Worm (Caenorhabditis elegans) whole organism, midembryonic: ENCODE results near the gene C46F2.1.

Source experiments
- T22C8.4 ChIP-seq: fragments of 200-800 bp; sonication (Bioruptor generic); IDR thresholded peaks from 2 replicates; pipeline ENCODE4 v1.3.6; 2022; ENCODE audit warnings: missing genetic modification characterization, missing compliant biosample characterization
- cog-1 ChIP-seq: sonication (generic microtip); optimal IDR thresholded peaks from 2 replicates; lab custom pipeline; 2016; ENCODE audit warnings: missing genetic modification characterization, missing compliant biosample characterization
- flt-1 ChIP-seq: fragments of 200-800 bp; sonication (Bioruptor generic); IDR thresholded peaks from 2 replicates; pipeline ENCODE4 v1.3.6; 2022; ENCODE audit warnings: missing genetic modification characterization, missing compliant biosample characterization
- klf-2 ChIP-seq: fragments of 200-800 bp; sonication (Bioruptor generic); conservative IDR thresholded peaks from 2 replicates; pipeline ENCODE4 v1.3.6; 2022; ENCODE audit warnings: missing genetic modification reagents, missing genetic modification characterization, missing compliant biosample characterization
- med-1 ChIP-seq: sonication (generic microtip); optimal IDR thresholded peaks from 2 replicates; lab custom pipeline; 2017; ENCODE audit warnings: missing genetic modification characterization, mild to moderate bottlenecking, missing compliant biosample characterization, antibody characterized with exemption, missing genetic modification reagents; ENCODE audit not compliant: insufficient read depth
- ref-1 ChIP-seq: fragments of 200-800 bp; sonication (Bioruptor generic); conservative IDR thresholded peaks from 2 replicates; pipeline ENCODE4 v1.3.6; 2022; ENCODE audit warnings: missing genetic modification reagents, missing genetic modification characterization, missing compliant biosample characterization
- tab-1 ChIP-seq: fragments of 200-800 bp; sonication (Bioruptor generic); IDR thresholded peaks from 2 replicates; pipeline ENCODE4 v1.3.6; 2022; ENCODE audit warnings: missing genetic modification characterization, missing compliant biosample characterization
- ztf-23 ChIP-seq: fragments of 200-800 bp; sonication (Bioruptor generic); IDR thresholded peaks from 2 replicates; pipeline ENCODE4 v1.3.6; 2022; ENCODE audit warnings: missing genetic modification reagents, missing genetic modification characterization, missing compliant biosample characterization
- ztf-29 ChIP-seq: fragments of 200-800 bp; sonication (Bioruptor generic); IDR thresholded peaks from 2 replicates; pipeline ENCODE4 v1.3.6; 2022; ENCODE audit warnings: missing genetic modification reagents, missing genetic modification characterization, missing compliant biosample characterization

Gene C46F2.1

DNA sequence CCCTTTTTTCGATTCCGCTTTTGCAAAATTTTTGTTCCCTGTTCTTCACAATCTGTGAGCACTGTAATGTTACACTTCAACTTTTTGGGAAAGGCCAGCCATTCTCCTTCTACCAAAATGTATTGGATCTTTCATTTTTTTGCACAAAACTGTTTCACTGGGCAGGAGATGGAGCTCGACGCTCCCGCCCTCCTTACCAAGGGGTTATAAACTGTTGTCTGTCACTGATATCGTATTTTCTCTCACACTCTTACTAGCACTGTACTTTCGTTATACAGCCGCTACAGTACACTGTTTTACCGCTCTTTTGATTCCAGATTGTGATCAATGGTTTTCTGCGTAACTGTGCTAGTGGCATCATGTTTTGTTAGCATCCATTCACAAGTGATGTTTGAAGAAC, at the start of gene C46F2.1:
TSS of gene C46F2.1 (plus strand) at position 301 of the 400 bp plus-strand sequence.
- TF ChIP-seq ztf-29 (GFP tag; lab: Robert Waterston, UW) (no peak), klf-2 (GFP tag; lab: Robert Waterston, UW) (no peak)

DNA sequence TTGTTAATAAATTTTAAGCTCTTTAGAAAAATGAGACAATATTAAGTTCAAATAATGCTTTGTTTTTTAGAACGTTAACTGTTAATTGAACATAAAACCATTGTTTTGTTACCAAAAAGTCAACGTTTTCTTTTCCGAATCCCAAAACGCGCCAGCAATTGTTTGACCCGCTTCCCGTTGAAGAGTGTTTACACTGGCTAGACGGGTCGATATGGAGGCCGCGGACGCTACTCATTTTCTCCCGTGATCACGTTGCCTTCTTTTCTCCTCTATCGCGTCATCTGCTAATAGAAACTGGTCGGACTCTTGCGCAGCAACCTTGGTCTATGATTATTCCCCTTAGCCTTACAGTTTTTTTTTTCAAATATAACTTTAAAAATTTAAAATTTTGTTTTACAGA, 48.8 kb upstream of the C46F2.1 start, which contains the start of gene C34D10.1:
TSS of gene C34D10.1 (plus strand) at position 400 of the 400 bp plus-strand sequence.
- no peak for TF ChIP-seq med-1 (GFP tag; lab: Kevin White, UChicago)
- 0 out of 2 replicates have a peak, but pooled peaks have one; percentile 38 for TF ChIP-seq T22C8.4 (GFP tag; lab: Robert Waterston, UW)
- TF ChIP-seq cog-1, result peak; percentile 22
- no peak for TF ChIP-seq tab-1
- TF ChIP-seq flt-1 (GFP tag; lab: Robert Waterston, UW), result 0 out of 2 replicates have a peak, but pooled peaks have one; percentile 63

DNA sequence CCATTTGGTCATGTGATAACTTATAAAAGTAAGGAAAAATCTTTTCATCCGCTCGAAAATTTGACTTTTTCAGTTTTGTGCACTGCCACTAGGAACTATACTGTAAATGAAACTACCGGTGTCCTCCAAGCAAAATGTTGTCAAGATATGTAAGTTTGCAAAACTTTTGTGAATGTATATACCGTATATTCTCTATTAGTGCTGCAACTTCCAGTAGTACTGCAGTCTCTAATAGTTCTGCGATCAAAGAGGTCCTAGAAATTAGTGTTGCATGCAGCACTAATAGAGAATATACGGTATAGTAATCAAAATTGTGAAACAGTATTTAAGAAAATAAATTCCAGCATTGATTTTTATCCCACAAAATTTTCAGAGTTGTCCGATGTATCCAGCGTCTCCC, 47.8 kb upstream of the C46F2.1 start:
- TF ChIP-seq T22C8.4 (GFP tag; lab: Robert Waterston, UW), result no peak

DNA sequence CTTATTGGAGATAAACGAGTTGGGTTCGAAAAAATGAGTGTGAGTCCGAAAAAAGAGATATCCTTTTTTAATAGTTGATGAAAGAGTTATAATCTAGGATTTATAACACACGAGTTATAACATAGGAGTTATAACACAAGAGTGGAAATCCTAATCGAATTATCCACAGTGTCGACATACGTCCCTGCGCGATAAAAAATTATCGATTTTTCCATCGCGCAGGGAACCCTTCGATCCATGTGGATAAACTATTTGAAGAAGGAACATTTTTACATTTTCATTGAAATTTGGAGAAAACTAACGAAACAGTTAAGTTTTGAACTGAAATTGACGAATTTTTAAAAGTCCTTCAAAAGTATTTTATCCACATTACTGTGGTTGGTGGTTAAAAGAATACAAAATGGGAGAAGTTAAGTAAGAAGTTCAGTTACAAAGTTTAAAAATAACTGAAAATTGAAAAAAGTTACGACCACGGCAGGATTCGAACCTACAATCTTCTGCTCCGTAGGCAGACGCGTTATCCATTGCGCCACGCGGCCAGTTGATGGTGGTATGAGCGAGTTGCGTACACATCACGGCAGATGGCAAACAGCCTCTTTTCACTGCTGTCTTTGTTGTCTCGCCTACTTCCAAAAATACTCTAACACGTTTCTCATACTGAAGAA, 41.5 kb upstream of the C46F2.1 start:
- TF ChIP-seq ref-1 (GFP tag; lab: Robert Waterston, UW) (0 out of 2 replicates have a peak, but pooled peaks have one; percentile 26), klf-2 (GFP tag; lab: Robert Waterston, UW) (no peak), ztf-29 (GFP tag; lab: Robert Waterston, UW) (no peak), ztf-23 (peak; percentile 75), tab-1 (peak; percentile 69), med-1 (GFP tag; lab: Kevin White, UChicago) (no peak), T22C8.4 (GFP tag; lab: Robert Waterston, UW) (peak; percentile 100), flt-1 (GFP tag; lab: Robert Waterston, UW) (peak; percentile 80), cog-1 (peak; percentile 97)

DNA sequence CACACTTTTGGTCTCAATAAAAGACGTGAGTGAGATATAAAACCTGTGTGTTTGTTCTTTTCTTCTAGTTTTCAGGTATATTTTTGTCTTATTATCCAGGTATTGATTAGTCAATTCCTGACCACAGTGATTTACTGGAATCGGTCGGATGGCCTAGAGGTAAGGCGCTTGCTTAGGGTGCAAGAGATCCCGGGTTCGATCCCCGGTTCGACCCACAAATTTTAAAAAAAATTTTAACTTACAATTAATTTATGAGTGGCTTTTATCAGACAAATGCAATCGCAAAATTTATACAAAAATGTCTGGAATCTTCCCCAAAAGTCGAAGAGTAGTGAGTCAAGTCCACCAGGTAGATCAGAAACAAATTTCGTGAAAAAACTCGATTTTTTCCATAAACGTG, 40.5 kb upstream of the C46F2.1 start:
- TF ChIP-seq tab-1, result no peak
- TF ChIP-seq med-1 (GFP tag; lab: Kevin White, UChicago), result no peak
- no peak for TF ChIP-seq flt-1 (GFP tag; lab: Robert Waterston, UW)
- TF ChIP-seq T22C8.4 (GFP tag; lab: Robert Waterston, UW), result no peak
- no peak for TF ChIP-seq ztf-29 (GFP tag; lab: Robert Waterston, UW)
- TF ChIP-seq klf-2 (GFP tag; lab: Robert Waterston, UW), result no peak
- no peak for TF ChIP-seq ztf-23
- TF ChIP-seq cog-1, result no peak
- TF ChIP-seq ref-1 (GFP tag; lab: Robert Waterston, UW), result no peak

DNA sequence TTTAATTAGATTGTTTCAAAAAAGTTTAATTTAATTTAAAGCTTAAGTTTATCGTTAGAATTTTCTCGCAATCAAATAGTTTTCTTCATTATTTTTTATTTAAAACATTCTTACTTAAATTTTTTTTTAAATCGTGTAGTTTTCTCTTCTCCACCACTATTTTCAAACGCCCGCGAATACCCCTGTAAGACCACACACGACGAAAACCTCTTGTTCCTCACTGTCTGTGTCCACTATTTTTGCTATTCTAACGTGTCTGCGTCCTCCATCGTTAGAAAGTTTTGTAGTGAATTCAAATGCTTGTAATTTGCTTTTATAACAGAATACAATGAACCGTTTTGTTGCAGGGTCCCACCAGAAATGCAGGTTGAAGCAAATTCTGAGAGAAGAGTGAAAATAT, 36.9 kb upstream of the C46F2.1 start, which contains the start of gene xol-1:
TSS of gene xol-1 (plus strand) at position 347 of the 400 bp plus-strand sequence.
- TF ChIP-seq ztf-23, result no peak
- no peak for TF ChIP-seq flt-1 (GFP tag; lab: Robert Waterston, UW)
- no peak for TF ChIP-seq tab-1
- TF ChIP-seq ref-1 (GFP tag; lab: Robert Waterston, UW), result no peak
- no peak for TF ChIP-seq T22C8.4 (GFP tag; lab: Robert Waterston, UW)
- TF ChIP-seq cog-1, result no peak
- TF ChIP-seq med-1 (GFP tag; lab: Kevin White, UChicago), result no peak
- TF ChIP-seq ztf-29 (GFP tag; lab: Robert Waterston, UW), result no peak
- no peak for TF ChIP-seq klf-2 (GFP tag; lab: Robert Waterston, UW)

DNA sequence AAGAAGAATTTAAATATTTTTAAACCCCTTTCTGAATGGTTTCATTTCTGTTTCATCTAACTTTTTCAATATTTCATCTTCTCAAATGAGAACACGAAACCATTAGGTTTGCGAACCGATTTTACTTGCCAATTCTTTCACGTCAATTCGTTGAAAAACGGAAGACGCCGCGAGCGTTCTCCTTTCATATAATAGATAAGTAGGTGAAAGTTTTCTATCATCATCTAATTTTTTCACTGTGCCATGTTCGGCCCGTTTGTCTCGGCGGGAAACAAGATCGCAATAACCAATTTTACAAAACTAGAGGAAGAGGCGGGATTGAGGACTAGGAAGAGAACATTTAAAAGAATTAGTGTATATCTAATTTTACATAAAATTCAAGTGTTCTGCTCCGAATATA, 32.7 kb upstream of the C46F2.1 start, which contains the start of gene C18A11.4:
TSS of gene C18A11.4 (plus strand) at position 367 of the 400 bp plus-strand sequence.
- no peak for TF ChIP-seq ztf-29 (GFP tag; lab: Robert Waterston, UW)
- no peak for TF ChIP-seq flt-1 (GFP tag; lab: Robert Waterston, UW)
- no peak for TF ChIP-seq ref-1 (GFP tag; lab: Robert Waterston, UW)
- no peak for TF ChIP-seq cog-1
- TF ChIP-seq tab-1, result no peak
- no peak for TF ChIP-seq ztf-23
- no peak for TF ChIP-seq T22C8.4 (GFP tag; lab: Robert Waterston, UW)
- no peak for TF ChIP-seq med-1 (GFP tag; lab: Kevin White, UChicago)
- no peak for TF ChIP-seq klf-2 (GFP tag; lab: Robert Waterston, UW)

DNA sequence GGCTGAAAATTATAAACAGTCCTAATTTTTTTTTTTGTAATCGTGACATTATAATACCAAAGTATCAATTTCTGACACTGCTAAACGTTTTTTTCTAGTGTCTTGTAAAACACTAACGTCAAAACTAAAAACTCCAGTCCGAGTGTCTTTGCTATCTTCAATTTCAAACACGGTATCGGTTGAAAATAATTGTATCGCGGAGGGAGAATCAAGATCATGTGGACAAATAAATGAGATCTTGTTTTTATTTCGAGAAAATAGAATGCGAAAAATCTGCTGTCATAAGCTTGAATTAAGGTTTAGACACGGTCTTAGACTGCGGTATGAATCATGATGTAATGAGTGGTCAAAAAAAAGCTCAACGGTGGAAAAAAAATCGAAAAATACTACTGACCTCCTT, 29.2 kb upstream of the C46F2.1 start:
- TF ChIP-seq flt-1 (GFP tag; lab: Robert Waterston, UW), result no peak
- no peak for TF ChIP-seq ztf-29 (GFP tag; lab: Robert Waterston, UW)
- no peak for TF ChIP-seq med-1 (GFP tag; lab: Kevin White, UChicago)
- no peak for TF ChIP-seq cog-1
- no peak for TF ChIP-seq ztf-23
- no peak for TF ChIP-seq klf-2 (GFP tag; lab: Robert Waterston, UW)
- TF ChIP-seq ref-1 (GFP tag; lab: Robert Waterston, UW), result no peak
- no peak for TF ChIP-seq T22C8.4 (GFP tag; lab: Robert Waterston, UW)
- TF ChIP-seq tab-1, result no peak

DNA sequence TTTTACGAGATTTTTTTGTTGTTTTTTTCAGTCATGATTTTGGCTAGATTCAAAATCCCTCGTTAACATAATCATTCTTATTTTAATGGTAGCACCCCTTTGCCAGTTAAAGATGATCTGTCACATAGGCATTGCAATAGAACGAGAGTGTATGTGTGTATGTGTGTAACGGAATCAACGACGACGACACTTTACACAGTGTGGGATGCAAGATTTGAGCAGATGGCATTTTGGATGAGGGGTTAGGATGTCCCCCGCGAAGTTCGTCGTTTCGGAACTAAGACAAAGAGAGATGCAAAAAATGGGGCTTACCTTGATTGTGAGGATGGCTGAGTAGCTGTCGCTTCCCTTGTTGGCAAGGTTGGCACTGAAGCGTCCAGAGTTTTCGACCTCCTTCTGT, 25.8 kb upstream of the C46F2.1 start:
- TF ChIP-seq ztf-23 (no peak), klf-2 (GFP tag; lab: Robert Waterston, UW) (no peak), med-1 (GFP tag; lab: Kevin White, UChicago) (no peak), cog-1 (no peak), tab-1 (no peak), flt-1 (GFP tag; lab: Robert Waterston, UW) (no peak)

DNA sequence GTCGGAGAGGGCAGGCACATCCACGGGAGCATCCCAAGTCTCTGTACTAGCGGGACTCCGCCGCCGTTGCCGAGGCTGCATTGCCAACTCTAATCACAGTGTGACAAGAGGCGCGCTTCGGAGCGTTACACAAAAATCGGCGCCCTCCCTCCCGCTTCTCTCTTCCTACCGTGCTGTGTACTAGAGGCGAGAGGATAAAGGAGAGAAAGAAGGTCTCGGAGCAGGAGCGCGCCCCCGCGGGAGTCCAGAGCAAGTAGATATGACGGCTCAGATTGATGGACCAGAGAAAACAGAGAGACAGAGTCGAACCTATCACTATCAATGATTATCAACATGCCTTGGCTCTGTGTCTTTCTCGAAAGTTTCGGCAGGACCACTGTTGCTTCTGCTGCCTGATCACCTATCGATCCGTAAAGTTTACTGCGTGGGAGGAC, 24.8 kb upstream of the C46F2.1 start:
- TF ChIP-seq tab-1, result no peak
